Worm (Caenorhabditis elegans) whole organism, midembryonic: ENCODE data around the gene mam-6.

ENCODE experiments used
- med-1 ChIP-seq: sonication (generic microtip); optimal IDR thresholded peaks from 2 replicates; lab custom pipeline; 2017; ENCODE audit warnings: missing genetic modification characterization, mild to moderate bottlenecking, missing compliant biosample characterization, antibody characterized with exemption, missing genetic modification reagents; ENCODE audit not compliant: insufficient read depth
- tab-1 ChIP-seq: fragments of 200-800 bp; sonication (Bioruptor generic); IDR thresholded peaks from 2 replicates; pipeline ENCODE4 v1.3.6; 2022; ENCODE audit warnings: missing genetic modification characterization, missing compliant biosample characterization

- TF ChIP-seq med-1 (GFP tag; lab: Kevin White, UChicago) = no peak
- TF ChIP-seq tab-1 = no peak
Measured at ce11 chrX:15084395-15084794, 15.3 kb upstream of the mam-6 start, which contains the start of gene F09B12.5.
